Fruit fly (Drosophila melanogaster) whole organism, embryonic: ENCODE data around the gene Gr98d.

Experiments used
- Ada2b ChIP-seq: fragments of 200-800 bp; sonication (Bioruptor generic); IDR thresholded peaks from 2 replicates; pipeline ENCODE4 v1.3.6; 2022; ENCODE audit warnings: missing biosample characterization, missing genetic modification characterization
- Aef1 ChIP-seq: fragments of 200-800 bp; sonication (Bioruptor generic); IDR thresholded peaks from 3 replicates; pipeline ENCODE4 v1.3.6; 2022; ENCODE audit warnings: missing biosample characterization, missing genetic modification characterization
- CG13123 ChIP-seq: fragments of 200-800 bp; sonication (Bioruptor generic); optimal IDR thresholded peaks from 2 replicates; lab custom pipeline; 2016; ENCODE audit warnings: missing biosample characterization, missing genetic modification characterization
- CG15011 ChIP-seq: fragments of 200-800 bp; sonication (Bioruptor generic); optimal IDR thresholded peaks from 3 replicates; lab custom pipeline; 2018; ENCODE audit warnings: missing biosample characterization, mild to moderate bottlenecking, missing genetic modification characterization
- CG1529 ChIP-seq: fragments of 200-800 bp; sonication (Bioruptor generic); optimal IDR thresholded peaks from 3 replicates; lab custom pipeline; 2018; ENCODE audit warnings: missing biosample characterization, missing genetic modification characterization
- CG16813 ChIP-seq: fragments of 200-800 bp; sonication (Bioruptor generic); IDR thresholded peaks from 3 replicates; pipeline ENCODE4 v1.3.6; 2022; ENCODE audit warnings: missing biosample characterization, missing genetic modification characterization; ENCODE audit not compliant: partially characterized antibody
- CG16815 ChIP-seq: fragments of 200-800 bp; sonication (Bioruptor generic); optimal IDR thresholded peaks from 3 replicates; lab custom pipeline; 2017; ENCODE audit warnings: missing biosample characterization, mild to moderate bottlenecking, missing genetic modification characterization
- CG18764 ChIP-seq: fragments of 200-800 bp; sonication (Bioruptor generic); optimal IDR thresholded peaks from 3 replicates; lab custom pipeline; 2016; ENCODE audit warnings: missing biosample characterization, missing genetic modification characterization
- CG30020 ChIP-seq: fragments of 200-800 bp; optimal IDR thresholded peaks from 2 replicates; lab custom pipeline; 2019; ENCODE audit warnings: missing biosample characterization, mild to moderate bottlenecking, missing genetic modification characterization, moderate library complexity
- CG4707 ChIP-seq: fragments of 200-800 bp; sonication (Bioruptor generic); optimal IDR thresholded peaks from 2 replicates; lab custom pipeline; 2018; ENCODE audit warnings: missing biosample characterization, mild to moderate bottlenecking, missing genetic modification characterization, moderate library complexity
- CG9437 ChIP-seq: fragments of 200-800 bp; sonication (Bioruptor generic); optimal IDR thresholded peaks from 2 replicates; lab custom pipeline; 2018; ENCODE audit warnings: missing biosample characterization, mild to moderate bottlenecking, missing genetic modification characterization
- CG9797 ChIP-seq: fragments of 200-800 bp; sonication (Bioruptor generic); optimal IDR thresholded peaks from 3 replicates; lab custom pipeline; 2018; ENCODE audit warnings: missing biosample characterization, mild to moderate bottlenecking, missing genetic modification characterization
- CTCF ChIP-seq: fragments of 200-800 bp; sonication (Bioruptor generic); optimal IDR thresholded peaks from 2 replicates; lab custom pipeline; 2017; ENCODE audit warnings: missing biosample characterization, mild to moderate bottlenecking, missing genetic modification characterization, moderate library complexity
- Dbx ChIP-seq: fragments of 200-800 bp; sonication (Bioruptor generic); IDR thresholded peaks from 3 replicates; pipeline ENCODE4 v1.3.6; 2022; ENCODE audit warnings: missing biosample characterization, missing genetic modification characterization
- Dfd ChIP-seq, 2 experiments: fragments of >200 bp; optimal IDR thresholded peaks; 2 replicates each; lab custom pipeline; 2017; ENCODE audit warnings: missing biosample characterization in 2 of 2, missing genetic modification characterization in 2 of 2
- Dip2 ChIP-seq: fragments of 200-800 bp; sonication (Bioruptor generic); IDR thresholded peaks from 2 replicates; pipeline ENCODE4 v1.3.6; 2022; ENCODE audit warnings: missing biosample characterization, missing genetic modification characterization
- E2f2 ChIP-seq: fragments of 200-800 bp; sonication (Bioruptor generic); IDR thresholded peaks from 2 replicates; pipeline ENCODE4 v1.3.6; 2022; ENCODE audit warnings: missing biosample characterization, missing genetic modification characterization
- Ets65A ChIP-seq: fragments of 200-800 bp; sonication (Bioruptor generic); peaks from one replicate; lab custom pipeline; 2016; ENCODE audit warnings: missing biosample characterization, missing genetic modification characterization
- Ets97D ChIP-seq: fragments of 200-800 bp; sonication (Bioruptor generic); optimal IDR thresholded peaks from 3 replicates; lab custom pipeline; 2016; ENCODE audit warnings: missing biosample characterization, missing genetic modification characterization
- Fer3 ChIP-seq: fragments of 200-800 bp; sonication (Bioruptor generic); optimal IDR thresholded peaks from 2 replicates; lab custom pipeline; 2018; ENCODE audit warnings: missing biosample characterization, mild to moderate bottlenecking, missing genetic modification characterization, moderate library complexity
- HLH4C ChIP-seq: fragments of 200-800 bp; sonication (Bioruptor generic); IDR thresholded peaks from 3 replicates; pipeline ENCODE4 v1.3.6; 2022; ENCODE audit warnings: missing biosample characterization, missing genetic modification characterization; ENCODE audit not compliant: partially characterized antibody
- Jarid2 ChIP-seq: fragments of 200-800 bp; sonication (Bioruptor generic); optimal IDR thresholded peaks from 3 replicates; lab custom pipeline; 2017; ENCODE audit warnings: mild to moderate bottlenecking, missing biosample characterization, missing genetic modification reagents, missing genetic modification characterization
- Lhr ChIP-seq: fragments of 200-800 bp; sonication (Bioruptor generic); optimal IDR thresholded peaks from 3 replicates; lab custom pipeline; 2017; ENCODE audit warnings: mild to moderate bottlenecking, missing biosample characterization, missing genetic modification reagents, missing genetic modification characterization
- Nf-YB ChIP-seq: fragments of 200-800 bp; sonication (Bioruptor generic); optimal IDR thresholded peaks from 3 replicates; lab custom pipeline; 2019; ENCODE audit warnings: missing biosample characterization, mild to moderate bottlenecking, missing genetic modification characterization, moderate library complexity
- Opbp ChIP-seq: fragments of 200-800 bp; sonication (Bioruptor generic); IDR thresholded peaks from 3 replicates; pipeline ENCODE4 v1.3.6; 2022; ENCODE audit warnings: missing biosample characterization, missing genetic modification characterization; ENCODE audit not compliant: partially characterized antibody
- Rx ChIP-seq: fragments of 200-800 bp; sonication (Bioruptor generic); IDR thresholded peaks from 2 replicates; pipeline ENCODE4 v1.3.6; 2022; ENCODE audit warnings: missing biosample characterization, missing genetic modification characterization
- Scr ChIP-seq: fragments of 200-800 bp; sonication (Bioruptor generic); IDR thresholded peaks from 2 replicates; pipeline ENCODE4 v1.3.6; 2022; ENCODE audit warnings: missing biosample characterization, missing genetic modification characterization; ENCODE audit not compliant: partially characterized antibody
- Sox102F ChIP-seq: fragments of 200-800 bp; sonication (Bioruptor generic); optimal IDR thresholded peaks from 2 replicates; lab custom pipeline; 2018; ENCODE audit warnings: missing biosample characterization, mild to moderate bottlenecking, missing genetic modification characterization, moderate library complexity
- TFAM ChIP-seq: fragments of 200-800 bp; sonication (Bioruptor generic); optimal IDR thresholded peaks from 2 replicates; lab custom pipeline; 2017; ENCODE audit warnings: missing biosample characterization, missing genetic modification characterization, inconsistent platforms
- ab ChIP-seq: fragments of 200-800 bp; sonication (Bioruptor generic); optimal IDR thresholded peaks from 2 replicates; lab custom pipeline; 2016; ENCODE audit warnings: missing biosample characterization, missing genetic modification characterization
- amos ChIP-seq: fragments of 200-800 bp; sonication (Bioruptor generic); IDR thresholded peaks from 2 replicates; pipeline ENCODE4 v1.3.6; 2022; ENCODE audit warnings: missing biosample characterization, missing genetic modification characterization; ENCODE audit not compliant: partially characterized antibody
- az2 ChIP-seq: fragments of 200-800 bp; sonication (Bioruptor generic); optimal IDR thresholded peaks from 3 replicates; lab custom pipeline; 2016; ENCODE audit warnings: missing biosample characterization, missing genetic modification characterization
- bcd ChIP-seq: fragments of 200-800 bp; sonication (Bioruptor generic); optimal IDR thresholded peaks from 2 replicates; lab custom pipeline; 2017; ENCODE audit warnings: missing biosample characterization, mild to moderate bottlenecking, missing genetic modification characterization
- croc ChIP-seq: fragments of 200-800 bp; sonication (Bioruptor generic); conservative IDR thresholded peaks from 3 replicates; pipeline ENCODE4 v1.3.6; 2022; ENCODE audit warnings: missing biosample characterization, missing genetic modification characterization
- da ChIP-seq: fragments of 200-800 bp; sonication (Bioruptor generic); optimal IDR thresholded peaks from 2 replicates; lab custom pipeline; 2016; ENCODE audit warnings: missing biosample characterization, missing genetic modification characterization
- exex ChIP-seq: fragments of 200-800 bp; sonication (Bioruptor generic); optimal IDR thresholded peaks from 4 replicates; lab custom pipeline; 2018; ENCODE audit warnings: missing biosample characterization, mild to moderate bottlenecking, missing genetic modification characterization, moderate library complexity
- gcm ChIP-seq: fragments of 200-800 bp; sonication (Bioruptor generic); optimal IDR thresholded peaks from 2 replicates; lab custom pipeline; 2019; ENCODE audit warnings: missing biosample characterization, mild to moderate bottlenecking, missing genetic modification characterization, moderate library complexity
- gem ChIP-seq: fragments of 200-800 bp; sonication (Bioruptor generic); optimal IDR thresholded peaks from 2 replicates; lab custom pipeline; 2019; ENCODE audit warnings: missing biosample characterization, mild to moderate bottlenecking, missing genetic modification characterization, moderate library complexity
- hbn ChIP-seq: fragments of 200-800 bp; sonication (Bioruptor generic); IDR thresholded peaks from 2 replicates; pipeline ENCODE4 v1.3.6; 2022; ENCODE audit warnings: missing biosample characterization, missing genetic modification characterization; ENCODE audit not compliant: partially characterized antibody
- hth ChIP-seq: fragments of >200 bp; optimal IDR thresholded peaks from 2 replicates; lab custom pipeline; 2017; ENCODE audit warnings: inconsistent platforms
- knrl ChIP-seq: fragments of 200-800 bp; sonication (Bioruptor generic); IDR thresholded peaks from 3 replicates; pipeline ENCODE4 v1.3.6; 2022; ENCODE audit warnings: missing biosample characterization, missing genetic modification characterization; ENCODE audit not compliant: partially characterized antibody
- maf-S ChIP-seq: fragments of 200-800 bp; sonication (Bioruptor generic); optimal IDR thresholded peaks from 2 replicates; lab custom pipeline; 2016; ENCODE audit warnings: missing biosample characterization, missing genetic modification characterization
- mam ChIP-seq: fragments of 200-800 bp; sonication (Bioruptor generic); optimal IDR thresholded peaks from 3 replicates; lab custom pipeline; 2016; ENCODE audit warnings: missing biosample characterization, missing genetic modification characterization
- otp ChIP-seq: fragments of 200-800 bp; sonication (Bioruptor generic); IDR thresholded peaks from 3 replicates; pipeline ENCODE4, ENCODE4 v1.3.6; 2022; ENCODE audit warnings: missing biosample characterization, missing genetic modification characterization
- phol ChIP-seq: fragments of 200-800 bp; sonication (Bioruptor generic); optimal IDR thresholded peaks from 3 replicates; lab custom pipeline; 2018; ENCODE audit warnings: missing biosample characterization, mild to moderate bottlenecking, missing genetic modification characterization, moderate library complexity
- pita ChIP-seq: fragments of 200-800 bp; sonication (Bioruptor generic); optimal IDR thresholded peaks from 2 replicates; lab custom pipeline; 2017; ENCODE audit warnings: missing biosample characterization, mild to moderate bottlenecking, missing genetic modification characterization
- psq ChIP-seq: fragments of 200-800 bp; sonication (Bioruptor generic); optimal IDR thresholded peaks from 2 replicates; lab custom pipeline; 2017; ENCODE audit warnings: missing biosample characterization, missing genetic modification characterization
- run ChIP-seq: fragments of 200-800 bp; sonication (Bioruptor generic); optimal IDR thresholded peaks from 3 replicates; lab custom pipeline; 2018; ENCODE audit warnings: missing biosample characterization, mild to moderate bottlenecking, missing genetic modification characterization
- sens ChIP-seq: fragments of 200-800 bp; sonication (Bioruptor generic); peaks from one replicate; lab custom pipeline; 2016; ENCODE audit warnings: missing biosample characterization, missing genetic modification characterization
- stwl ChIP-seq: fragments of 200-800 bp; sonication (Bioruptor generic); optimal IDR thresholded peaks from 3 replicates; lab custom pipeline; 2018; ENCODE audit warnings: missing biosample characterization, mild to moderate bottlenecking, missing genetic modification characterization, moderate library complexity
- trh ChIP-seq: fragments of 200-800 bp; sonication (Bioruptor generic); optimal IDR thresholded peaks from 2 replicates; lab custom pipeline; 2016; ENCODE audit warnings: missing biosample characterization, missing genetic modification characterization
- usp ChIP-seq: fragments of >200 bp; optimal IDR thresholded peaks from 2 replicates; lab custom pipeline; 2017; ENCODE audit warnings: missing biosample characterization, missing genetic modification characterization

Gene Gr98d

dm6 chr3R:27554964-27555363, 9.1 kb downstream of the Gr98d start (continued):
- TF ChIP-seq otp (GFP tag; lab: Robert Waterston, UW) (peak; percentile 91), maf-S (GFP tag; lab: Kevin White, UChicago) (peak; percentile 58), hbn (GFP tag; lab: Robert Waterston, UW) (no peak), psq (GFP tag; lab: Kevin White, UChicago) (peak; percentile 58), CTCF (peak; percentile 8), amos (GFP tag; lab: Robert Waterston, UW) (no peak), CG30020 (tag; lab: Kevin White, UChicago) (peak; percentile 35), CG4707 (GFP tag; lab: Kevin White, UChicago) (peak; percentile 71), Scr (GFP tag; lab: Robert Waterston, UW) (no peak), az2 (GFP tag; lab: Kevin White, UChicago) (peak; percentile 81), sens (GFP tag; lab: Kevin White, UChicago) (peak; percentile 98), Nf-YB (GFP tag; lab: Kevin White, UChicago) (peak; percentile 60), CG13123 (GFP tag; lab: Kevin White, UChicago) (peak; percentile 54), hth (lab: Kevin White, UChicago) (no peak), Jarid2 (GFP tag; lab: Kevin White, UChicago) (peak; percentile 43), run (tag; lab: Kevin White, UChicago) (peak; percentile 59), mam (peak; percentile 53), Dbx (GFP tag; lab: Robert Waterston, UW) (peak; percentile 60; the same call in 2 of the 3 replicates), Opbp (GFP tag; lab: Robert Waterston, UW) (no peak), gem (tag; lab: Kevin White, UChicago) (peak; percentile 89), Rx (GFP tag; lab: Robert Waterston, UW) (peak; percentile 75), phol (tag; lab: Kevin White, UChicago) (peak; percentile 90), Dip2 (GFP tag; lab: Robert Waterston, UW) (no peak), da (GFP tag; lab: Kevin White, UChicago) (no peak), Aef1 (peak; percentile 64), trh (peak; percentile 53), Fer3 (peak; percentile 79), stwl (no peak), knrl (GFP tag; lab: Robert Waterston, UW) (no peak), CG9437 (peak; percentile 61), Ada2b (GFP tag; lab: Robert Waterston, UW) (peak; percentile 76), Sox102F (GFP tag; lab: Kevin White, UChicago) (peak; percentile 91), exex (tag; lab: Kevin White, UChicago) (peak; percentile 24), Dfd (GFP tag; optimal IDR thresholded peaks at IDR 0.05; lab: Kevin White, UChicago) (no peak), HLH4C (GFP tag; lab: Robert Waterston, UW) (no peak), pita (GFP tag; lab: Kevin White, UChicago) (no peak), CG1529 (GFP tag; lab: Kevin White, UChicago) (peak; percentile 79), gcm (peak; percentile 81), croc (GFP tag; lab: Robert Waterston, UW) (peak; percentile 74), CG15011 (GFP tag; lab: Kevin White, UChicago) (peak; percentile 55), TFAM (GFP tag; lab: Kevin White, UChicago) (no peak), ab (peak; percentile 54), E2f2 (peak; percentile 54), Ets65A (peak; percentile 95), bcd (GFP tag; lab: Kevin White, UChicago) (peak; percentile 43), Ets97D (GFP tag; lab: Kevin White, UChicago) (peak; percentile 1), CG9797 (GFP tag; lab: Kevin White, UChicago) (no peak), CG16813 (GFP tag; lab: Robert Waterston, UW) (no peak), CG16815 (GFP tag; lab: Kevin White, UChicago) (peak; percentile 69), CG18764 (GFP tag; lab: Kevin White, UChicago) (peak; percentile 72), Lhr (peak; percentile 53), usp (GFP tag; lab: Kevin White, UChicago) (no peak)
